Worm (Caenorhabditis elegans) whole organism, L3 larva: ENCODE results near the gene F26G1.11.
A peak's percentile ranks its signal among the peaks of the same experiment; 100 is the strongest.

ENCODE experiments used
- ZK546.5 ChIP-seq: sonication (generic microtip); optimal IDR thresholded peaks from 2 replicates; lab custom pipeline; 2017; ENCODE audit warnings: missing biosample characterization, missing genetic modification characterization
- aly-2 ChIP-seq: fragments of 150-350 bp; optimal IDR thresholded peaks from 2 replicates; lab custom pipeline; 2014; ENCODE audit warnings: missing biosample characterization, missing genetic modification characterization
- ceh-16 ChIP-seq: sonication (generic microtip); optimal IDR thresholded peaks from 2 replicates; lab custom pipeline; 2017; ENCODE audit warnings: missing biosample characterization, missing genetic modification characterization
- ceh-28 ChIP-seq: fragments of 150-350 bp; optimal IDR thresholded peaks from 2 replicates; lab custom pipeline; 2014; ENCODE audit warnings: missing biosample characterization, missing genetic modification reagents, missing genetic modification characterization
- ceh-82 ChIP-seq: fragments of 150-350 bp; optimal IDR thresholded peaks from 2 replicates; lab custom pipeline; 2014; ENCODE audit warnings: missing biosample characterization, missing genetic modification characterization
- ceh-9 ChIP-seq: sonication (generic microtip); optimal IDR thresholded peaks from 2 replicates; lab custom pipeline; 2018; ENCODE audit warnings: missing biosample characterization, missing genetic modification characterization
- egl-27 ChIP-seq: sonication (generic microtip); optimal IDR thresholded peaks from 4 replicates; lab custom pipeline; 2017; ENCODE audit warnings: missing biosample characterization, missing genetic modification reagents, missing genetic modification characterization
- egl-5 ChIP-seq: fragments of 150-350 bp; optimal IDR thresholded peaks from 2 replicates; lab custom pipeline; 2017; ENCODE audit warnings: missing biosample characterization, missing genetic modification reagents, missing genetic modification characterization, inconsistent platforms
- elt-3 ChIP-seq, 3 experiments: fragments of 150-350 bp in 1 of 3; sonication (generic microtip) in 2 of 3; optimal IDR thresholded peaks; 2 replicates in 2 of 3; 4 replicates in 1 of 3; lab custom pipeline; 2014 to 2017; ENCODE audit warnings: missing biosample characterization in 3 of 3, missing genetic modification characterization in 3 of 3
- eor-1 ChIP-seq, 2 experiments: fragments of 150-350 bp; optimal IDR thresholded peaks; 2 replicates each; lab custom pipeline; 2014 to 2018; ENCODE audit warnings: missing biosample characterization in 2 of 2, missing genetic modification characterization in 2 of 2
- fkh-10 ChIP-seq: sonication (generic microtip); optimal IDR thresholded peaks from 2 replicates; lab custom pipeline; 2017; ENCODE audit warnings: missing biosample characterization, missing genetic modification reagents, missing genetic modification characterization
- fkh-2 ChIP-seq: fragments of 150-350 bp; optimal IDR thresholded peaks from 2 replicates; lab custom pipeline; 2014; ENCODE audit warnings: missing biosample characterization, missing genetic modification reagents, missing genetic modification characterization
- fos-1 ChIP-seq: fragments of 150-350 bp; optimal IDR thresholded peaks from 2 replicates; lab custom pipeline; 2014; ENCODE audit warnings: missing biosample characterization, missing genetic modification characterization
- lin-15B ChIP-seq: fragments of 150-350 bp; optimal IDR thresholded peaks from 2 replicates; lab custom pipeline; 2014; ENCODE audit warnings: missing biosample characterization, missing genetic modification characterization
- lin-39 ChIP-seq: fragments of 150-350 bp; optimal IDR thresholded peaks from 2 replicates; lab custom pipeline; 2018; ENCODE audit warnings: missing biosample characterization, missing genetic modification reagents, missing genetic modification characterization
- lsy-12 ChIP-seq: sonication (generic microtip); optimal IDR thresholded peaks from 2 replicates; lab custom pipeline; 2016; ENCODE audit warnings: mild to moderate bottlenecking, missing genetic modification characterization, missing compliant biosample characterization
- mdl-1 ChIP-seq: fragments of 150-350 bp; optimal IDR thresholded peaks from 2 replicates; lab custom pipeline; 2014; ENCODE audit warnings: missing biosample characterization, missing genetic modification characterization
- nfya-1 ChIP-seq: sonication (generic microtip); optimal IDR thresholded peaks from 2 replicates; lab custom pipeline; 2017; ENCODE audit warnings: missing genetic modification characterization, mild to moderate bottlenecking, missing compliant biosample characterization, antibody characterized with exemption, moderate library complexity; ENCODE audit not compliant: insufficient read depth
- nhr-11 ChIP-seq: fragments of 150-350 bp; optimal IDR thresholded peaks from 2 replicates; lab custom pipeline; 2014; ENCODE audit warnings: missing biosample characterization, missing genetic modification characterization
- nhr-12 ChIP-seq: fragments of 150-350 bp; optimal IDR thresholded peaks from 2 replicates; lab custom pipeline; 2014; ENCODE audit warnings: missing biosample characterization, missing genetic modification characterization
- nhr-23 ChIP-seq: fragments of 150-350 bp; optimal IDR thresholded peaks from 2 replicates; lab custom pipeline; 2014; ENCODE audit warnings: missing biosample characterization, missing genetic modification reagents, missing genetic modification characterization
- nhr-237 ChIP-seq: fragments of 150-350 bp; optimal IDR thresholded peaks from 2 replicates; lab custom pipeline; 2014; ENCODE audit warnings: missing biosample characterization, missing genetic modification characterization
- nhr-25 ChIP-seq: sonication (generic microtip); optimal IDR thresholded peaks from 2 replicates; lab custom pipeline; 2017; ENCODE audit warnings: missing biosample characterization, missing genetic modification characterization
- nhr-28 ChIP-seq: fragments of 150-350 bp; optimal IDR thresholded peaks from 2 replicates; lab custom pipeline; 2014; ENCODE audit warnings: missing biosample characterization, missing genetic modification characterization
- nhr-43 ChIP-seq: sonication (generic microtip); optimal IDR thresholded peaks from 2 replicates; lab custom pipeline; 2016; ENCODE audit warnings: mild to moderate bottlenecking, missing genetic modification characterization, missing compliant biosample characterization; ENCODE audit not compliant: poor library complexity, severe bottlenecking
- nhr-76 ChIP-seq: fragments of 150-350 bp; sonication (generic microtip); optimal IDR thresholded peaks from 5 replicates; lab custom pipeline; 2014; ENCODE audit warnings: missing biosample characterization, missing genetic modification characterization
- pha-4 ChIP-seq: fragments of 150-350 bp; optimal IDR thresholded peaks from 2 replicates; lab custom pipeline; 2014; ENCODE audit warnings: missing biosample characterization, missing genetic modification reagents, missing genetic modification characterization
- sea-2 ChIP-seq: fragments of 150-350 bp; sonication (generic microtip); optimal IDR thresholded peaks from 4 replicates; lab custom pipeline; 2014; ENCODE audit warnings: missing biosample characterization, missing genetic modification reagents, missing genetic modification characterization
- snpc-4 ChIP-seq: fragments of 150-350 bp; optimal IDR thresholded peaks from 2 replicates; lab custom pipeline; 2014; ENCODE audit warnings: missing biosample characterization, missing genetic modification characterization
- tbx-2 ChIP-seq: sonication (generic microtip); optimal IDR thresholded peaks from 2 replicates; lab custom pipeline; 2016; ENCODE audit warnings: mild to moderate bottlenecking, missing genetic modification characterization, missing compliant biosample characterization
- unc-62 ChIP-seq: fragments of 150-350 bp; sonication (generic microtip); optimal IDR thresholded peaks from 4 replicates; lab custom pipeline; 2014; ENCODE audit warnings: missing biosample characterization, missing genetic modification reagents, missing genetic modification characterization
- zag-1 ChIP-seq: fragments of 150-350 bp; optimal IDR thresholded peaks from 2 replicates; lab custom pipeline; 2014; ENCODE audit warnings: missing biosample characterization, missing genetic modification characterization
- ztf-11 ChIP-seq: fragments of 150-350 bp; optimal IDR thresholded peaks from 2 replicates; lab custom pipeline; 2014; ENCODE audit warnings: missing biosample characterization, missing genetic modification characterization
- ztf-4 ChIP-seq: fragments of 150-350 bp; optimal IDR thresholded peaks from 2 replicates; lab custom pipeline; 2014; ENCODE audit warnings: missing biosample characterization, missing genetic modification characterization

Gene F26G1.11

DNA sequence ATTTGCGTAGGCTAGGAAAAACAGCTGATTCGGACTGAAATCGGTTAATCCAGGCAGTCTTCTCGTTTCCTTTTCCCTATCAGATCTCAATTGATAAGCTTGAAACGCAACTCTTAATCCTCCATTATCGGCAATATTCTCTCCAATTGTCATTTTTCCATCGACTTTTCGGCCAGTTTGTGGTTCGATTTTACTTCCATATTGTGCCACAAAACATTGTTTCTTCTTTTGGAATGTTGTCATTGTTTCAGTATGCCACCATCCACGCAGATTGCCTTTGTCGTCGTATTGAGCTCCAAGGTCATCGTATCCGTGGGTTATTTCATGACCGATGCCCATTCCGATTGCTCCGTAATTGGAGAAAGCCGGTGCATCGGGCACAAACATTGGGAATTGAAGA, 1.1 kb upstream of the F26G1.11 start:
- TF ChIP-seq nhr-23 (tag; lab: Kevin White, UChicago) = no peak
- no peak for TF ChIP-seq nhr-76 (tag; lab: Kevin White, UChicago)
- TF ChIP-seq ZK546.5 = no peak
- TF ChIP-seq nhr-237 (tag; lab: Kevin White, UChicago) = no peak
- TF ChIP-seq ztf-4 (tag; lab: Kevin White, UChicago) = no peak
- TF ChIP-seq fos-1 = no peak
- TF ChIP-seq ceh-9 = no peak
- TF ChIP-seq, all 47 proteins: peak for 0

DNA sequence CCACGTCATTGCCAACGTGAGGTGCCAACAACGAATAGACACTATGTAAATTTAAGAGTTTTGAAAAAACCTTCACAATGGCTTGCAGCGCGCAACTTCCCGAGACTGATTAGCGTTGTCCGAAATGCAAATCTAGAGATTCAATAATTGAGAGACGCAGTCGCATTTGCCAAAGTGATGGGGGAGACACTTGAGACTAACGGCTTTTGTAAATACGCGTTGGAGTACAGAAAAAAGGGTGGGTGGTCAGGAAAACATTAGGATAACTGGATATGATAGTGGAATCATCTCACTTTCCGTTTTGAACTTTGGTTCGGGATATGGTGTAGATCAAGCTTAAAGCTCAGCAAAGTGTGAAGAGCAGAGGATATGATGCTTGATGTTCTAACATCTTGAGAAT, 2.8 kb downstream of the F26G1.11 start:
- TF ChIP-seq egl-5 (no peak), pha-4 (tag; lab: Kevin White, UChicago) (peak; percentile 49)

DNA sequence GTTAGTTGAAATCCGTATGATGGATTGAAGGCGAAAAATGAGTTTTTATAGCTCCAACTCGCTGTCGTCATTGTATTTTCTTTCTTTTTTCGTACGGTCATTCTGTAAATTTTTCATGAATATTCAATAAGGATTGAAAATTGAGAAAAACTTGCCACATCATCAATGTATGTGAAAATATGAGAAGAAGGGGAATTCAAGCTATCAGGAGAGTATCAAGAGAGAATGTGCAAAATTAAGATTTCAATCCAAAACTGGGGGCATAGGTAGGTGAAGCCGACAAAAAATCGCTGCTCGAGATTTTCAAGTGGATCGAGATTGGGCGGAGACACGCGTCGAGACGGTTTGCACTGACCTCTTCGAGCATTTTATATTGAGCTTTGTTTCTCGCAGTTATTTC, 7.5 kb downstream of the F26G1.11 start, which contains the start of gene nep-12:
Gene nep-12 (minus strand): TSS at position 101 of the 400 bp plus-strand sequence.
- TF ChIP-seq ceh-82 (tag; lab: Kevin White, UChicago) (no peak), ztf-4 (tag; lab: Kevin White, UChicago) (no peak), fos-1 (no peak), aly-2 (tag; lab: Kevin White, UChicago) (no peak), egl-5 (no peak), sea-2 (GFP tag; lab: Kevin White, UChicago) (no peak), lin-39 (tag; lab: Kevin White, UChicago) (no peak), nhr-11 (tag; lab: Kevin White, UChicago) (no peak), zag-1 (tag; lab: Kevin White, UChicago) (no peak), ceh-28 (no peak), nhr-12 (tag; lab: Kevin White, UChicago) (no peak), eor-1 (tag; optimal IDR thresholded peaks at IDR 0.05; lab: Kevin White, UChicago) (no peak), lsy-12 (tag; lab: Kevin White, UChicago) (no peak), fkh-2 (tag; lab: Kevin White, UChicago) (no peak), ceh-16 (tag; lab: Kevin White, UChicago) (no peak), unc-62 (GFP tag; lab: Kevin White, UChicago) (no peak), mdl-1 (tag; lab: Kevin White, UChicago) (no peak), elt-3 (tag; optimal IDR thresholded peaks at IDR 0.05; lab: Kevin White, UChicago) (no peak), nhr-25 (tag; lab: Kevin White, UChicago) (no peak)

DNA sequence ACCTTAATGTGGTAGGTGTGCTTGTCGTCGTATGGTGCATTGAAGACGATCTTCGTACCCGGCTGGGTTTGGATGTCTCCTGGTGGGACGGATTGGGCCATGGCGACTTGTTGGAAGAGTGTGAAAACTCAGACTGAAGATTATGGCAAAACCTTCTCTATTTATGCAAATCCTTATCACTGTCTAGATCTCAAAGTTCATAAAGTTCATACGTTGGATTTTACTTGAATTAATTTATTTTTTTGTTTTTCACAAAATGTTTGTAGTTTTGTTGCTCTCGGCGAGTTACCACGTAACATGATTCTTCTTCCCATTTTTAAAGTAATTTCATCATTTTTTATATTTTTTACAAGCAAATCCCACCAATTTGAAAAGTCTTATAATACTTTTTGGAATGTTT, 9.2 kb downstream of the F26G1.11 start, which contains the start of gene msp-3:
Gene msp-3 (minus strand): TSS at position 101 of the 400 bp plus-strand sequence.
- no peak for TF ChIP-seq nhr-28 (tag; lab: Kevin White, UChicago)
- TF ChIP-seq unc-62 (GFP tag; lab: Kevin White, UChicago) = no peak
- TF ChIP-seq zag-1 (tag; lab: Kevin White, UChicago) = no peak
- no peak for TF ChIP-seq egl-5
- TF ChIP-seq fos-1 = no peak
- no peak for TF ChIP-seq tbx-2 (tag; lab: Kevin White, UChicago)
- TF ChIP-seq egl-27 (tag; lab: Kevin White, UChicago) = no peak
- TF ChIP-seq nhr-12 (tag; lab: Kevin White, UChicago) = no peak
- TF ChIP-seq nhr-43 (tag; lab: Kevin White, UChicago) = no peak
- TF ChIP-seq ztf-11 = no peak
- TF ChIP-seq pha-4 (tag; lab: Kevin White, UChicago) = no peak
- TF ChIP-seq fkh-10 = no peak
- no peak for TF ChIP-seq nfya-1 (tag; lab: Kevin White, UChicago)
- TF ChIP-seq snpc-4 (tag; lab: Kevin White, UChicago) = no peak
- TF ChIP-seq lin-15B (tag; lab: Kevin White, UChicago) = no peak
- no peak for TF ChIP-seq eor-1 (tag; optimal IDR thresholded peaks at IDR 0.05; lab: Kevin White, UChicago)
- TF ChIP-seq nhr-25 (tag; lab: Kevin White, UChicago) = no peak

- no peak for TF ChIP-seq lin-15B (tag; lab: Kevin White, UChicago)
- TF ChIP-seq nhr-25 (tag; lab: Kevin White, UChicago) = no peak
- no peak for TF ChIP-seq ceh-9
- no peak for TF ChIP-seq nfya-1 (tag; lab: Kevin White, UChicago)
- TF ChIP-seq ceh-16 (tag; lab: Kevin White, UChicago) = no peak
- no peak for TF ChIP-seq ztf-4 (tag; lab: Kevin White, UChicago)
Measured at ce11 chrII:4789835-4790343, 13.0 kb downstream of the F26G1.11 start, which contains the start of gene F26G1.15. TSS of gene F26G1.15 (plus strand) at chrII:4790293.
